Worm (Caenorhabditis elegans) whole organism, late embryonic: ENCODE results near the gene Y82E9BL.12.

Source experiments
- dve-1 ChIP-seq: sonication (generic microtip); optimal IDR thresholded peaks from 2 replicates; lab custom pipeline; 2017; ENCODE audit warnings: antibody characterized with exemption, mild to moderate bottlenecking, missing genetic modification characterization, missing compliant biosample characterization
- pros-1 ChIP-seq: fragments of 150-350 bp; optimal IDR thresholded peaks from 2 replicates; lab custom pipeline; 2014; ENCODE audit warnings: missing biosample characterization, missing genetic modification reagents, missing genetic modification characterization

DNA sequence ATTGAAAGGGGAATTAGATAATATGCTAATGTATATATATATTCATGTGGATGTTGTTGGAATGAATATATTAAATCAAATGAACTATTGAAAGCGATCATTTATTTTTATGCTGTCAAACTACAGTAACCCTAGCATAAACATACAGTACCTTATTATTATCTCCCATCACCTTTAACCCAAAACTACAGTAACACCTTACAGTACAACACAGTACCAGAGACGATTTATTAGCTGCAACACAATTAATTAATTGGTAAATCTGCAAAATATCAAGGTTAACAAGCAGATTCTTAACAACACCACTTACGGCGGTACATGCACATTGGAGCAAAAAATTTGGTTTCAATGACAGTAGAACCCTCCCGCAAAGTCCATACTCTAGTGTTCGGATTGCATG, 46.3 kb downstream of the Y82E9BL.12 start, which contains the start of gene Y82E9BL.1:
- no peak for TF ChIP-seq pros-1
- TF ChIP-seq dve-1 (tag; lab: Kevin White, UChicago), result no peak
